Worm (Caenorhabditis elegans): ENCODE measurements around the gene ZC376.8.

ce11 chrV:14140733-14141132 lies 39.3 kb upstream of the ZC376.8 start:
- TF ChIP-seq lin-39 (tag; optimal IDR thresholded peaks at IDR 0.05) = no peak
- TF ChIP-seq aly-2 (tag; optimal IDR thresholded peaks at IDR 0.05) = no peak
- TF ChIP-seq ztf-4 (tag; optimal IDR thresholded peaks at IDR 0.05) = no peak
- TF ChIP-seq F13H6.1 (tag; optimal IDR thresholded peaks at IDR 0.05) = no peak
- TF ChIP-seq ztf-11 (tag; optimal IDR thresholded peaks at IDR 0.05) = no peak
- no peak for TF ChIP-seq mdl-1 (tag; optimal IDR thresholded peaks at IDR 0.05)
- no peak for TF ChIP-seq ama-1 (optimal IDR thresholded peaks at IDR 0.05)
- TF ChIP-seq snpc-4 (tag; optimal IDR thresholded peaks at IDR 0.05) = no peak
- no peak for TF ChIP-seq blmp-1 (tag; optimal IDR thresholded peaks at IDR 0.05; ENCODE audit: insufficient read depth)
- TF ChIP-seq lsy-2 (tag; optimal IDR thresholded peaks at IDR 0.05) = peak in 1 of 2 experiments; percentile 21
- TF ChIP-seq nhr-25 (tag; optimal IDR thresholded peaks at IDR 0.05) = no peak
- no peak for TF ChIP-seq fos-1 (tag; optimal IDR thresholded peaks at IDR 0.05)
- TF ChIP-seq nhr-23 (tag; optimal IDR thresholded peaks at IDR 0.05) = no peak
